Worm (Caenorhabditis elegans) whole organism, young adult: ENCODE results near the gene nhr-254.

ENCODE experiments used
- B0019.2 ChIP-seq: fragments of 200-800 bp; sonication (Bioruptor generic); conservative IDR thresholded peaks from 2 replicates; pipeline ENCODE4 v1.3.6; 2022; ENCODE audit warnings: missing genetic modification reagents, missing genetic modification characterization, missing compliant biosample characterization
- C06A6.2 ChIP-seq: fragments of 200-800 bp; sonication (Bioruptor generic); conservative IDR thresholded peaks from 2 replicates; pipeline ENCODE4 v1.3.6; 2022; ENCODE audit warnings: missing genetic modification characterization, missing compliant biosample characterization
- D2030.7 ChIP-seq: fragments of 200-800 bp; sonication (Bioruptor generic); IDR thresholded peaks from 2 replicates; pipeline ENCODE4 v1.3.6; 2022; ENCODE audit warnings: missing genetic modification reagents, missing genetic modification characterization, missing compliant biosample characterization
- F22D6.2 ChIP-seq: sonication (generic microtip); optimal IDR thresholded peaks from 2 replicates; lab custom pipeline; 2016; ENCODE audit warnings: mild to moderate bottlenecking, missing genetic modification characterization, missing compliant biosample characterization
- F37B4.10 ChIP-seq: fragments of 200-800 bp; sonication (Bioruptor generic); IDR thresholded peaks from 2 replicates; pipeline ENCODE4 v1.3.6; 2022; ENCODE audit warnings: missing genetic modification characterization, missing compliant biosample characterization
- F39B2.1 ChIP-seq: fragments of 200-800 bp; sonication (Bioruptor generic); IDR thresholded peaks from 2 replicates; pipeline ENCODE4 v1.3.6; 2022; ENCODE audit warnings: missing genetic modification reagents, missing genetic modification characterization, missing compliant biosample characterization
- F57C9.4 ChIP-seq: sonication (generic microtip); optimal IDR thresholded peaks from 2 replicates; lab custom pipeline; 2017; ENCODE audit warnings: mild to moderate bottlenecking, missing genetic modification characterization, missing compliant biosample characterization
- T07F8.4 ChIP-seq: sonication (generic microtip); optimal IDR thresholded peaks from 2 replicates; lab custom pipeline; 2016; ENCODE audit warnings: mild to moderate bottlenecking, missing genetic modification characterization, moderate library complexity, missing compliant biosample characterization
- akir-1 ChIP-seq: fragments of 200-800 bp; sonication (Bioruptor generic); optimal IDR thresholded peaks from 2 replicates; lab custom pipeline; 2018; ENCODE audit warnings: mild to moderate bottlenecking, missing genetic modification characterization, moderate library complexity, missing compliant biosample characterization
- ama-1 ChIP-seq, 3 experiments: fragments of 150-350 bp in 1 of 3; sonication (generic microtip) in 2 of 3; optimal IDR thresholded peaks; 2 replicates each; lab custom pipeline; 2014 to 2018; ENCODE audit warnings: missing biosample characterization in 2 of 3, missing genetic modification characterization in 2 of 3, missing genetic modification reagents in 2 of 3
- aptf-2 ChIP-seq: fragments of 200-800 bp; sonication (Bioruptor generic); conservative IDR thresholded peaks from 2 replicates; pipeline ENCODE4 v1.3.6; 2022; ENCODE audit warnings: missing genetic modification reagents, missing genetic modification characterization, missing compliant biosample characterization
- athp-1 ChIP-seq: sonication (generic microtip); optimal IDR thresholded peaks from 2 replicates; lab custom pipeline; 2017; ENCODE audit warnings: mild to moderate bottlenecking, missing genetic modification characterization, missing compliant biosample characterization
- attf-5 ChIP-seq: fragments of 200-800 bp; sonication (Bioruptor generic); optimal IDR thresholded peaks from 2 replicates; lab custom pipeline; 2018; ENCODE audit warnings: mild to moderate bottlenecking, missing genetic modification characterization, missing compliant biosample characterization
- cebp-2 ChIP-seq: fragments of 200-800 bp; sonication (Bioruptor generic); IDR thresholded peaks from 2 replicates; pipeline ENCODE4 v1.3.6; 2022; ENCODE audit warnings: missing genetic modification characterization, missing compliant biosample characterization
- ceh-100 ChIP-seq: fragments of 200-800 bp; sonication (Bioruptor generic); IDR thresholded peaks from 2 replicates; pipeline ENCODE4 v1.3.6; 2022; ENCODE audit warnings: missing genetic modification reagents, missing genetic modification characterization, missing compliant biosample characterization
- ceh-58 ChIP-seq: fragments of 200-800 bp; sonication (Bioruptor generic); IDR thresholded peaks from 2 replicates; pipeline ENCODE4 v1.3.6; 2022; ENCODE audit warnings: missing genetic modification characterization, missing compliant biosample characterization
- ceh-91 ChIP-seq: fragments of 200-800 bp; sonication (Bioruptor generic); IDR thresholded peaks from 2 replicates; pipeline ENCODE4 v1.3.6; 2022; ENCODE audit warnings: missing genetic modification reagents, missing genetic modification characterization, missing compliant biosample characterization
- chd-7 ChIP-seq: sonication (generic microtip); optimal IDR thresholded peaks from 2 replicates; lab custom pipeline; 2016; ENCODE audit warnings: mild to moderate bottlenecking, missing genetic modification characterization, moderate library complexity, missing compliant biosample characterization
- efl-1 ChIP-seq: fragments of 150-350 bp; optimal IDR thresholded peaks from 2 replicates; lab custom pipeline; 2014; ENCODE audit warnings: missing biosample characterization, missing genetic modification reagents, missing genetic modification characterization
- egrh-3 ChIP-seq: fragments of 200-800 bp; sonication (Bioruptor generic); IDR thresholded peaks from 2 replicates; pipeline ENCODE4 v1.3.6; 2022; ENCODE audit warnings: missing genetic modification reagents, missing genetic modification characterization, missing compliant biosample characterization
- ekl-4 ChIP-seq: fragments of 200-800 bp; sonication (Bioruptor generic); IDR thresholded peaks from 2 replicates; pipeline ENCODE4 v1.3.6; 2022; ENCODE audit warnings: missing genetic modification reagents, missing genetic modification characterization, missing compliant biosample characterization
- hmg-1.2 ChIP-seq: fragments of 200-800 bp; sonication (Bioruptor generic); IDR thresholded peaks from 2 replicates; pipeline ENCODE4 v1.3.6; 2022; ENCODE audit warnings: missing genetic modification reagents, missing genetic modification characterization, missing compliant biosample characterization
- lag-1 ChIP-seq: fragments of 200-800 bp; sonication (Bioruptor generic); IDR thresholded peaks from 2 replicates; pipeline ENCODE4 v1.3.6; 2022; ENCODE audit warnings: missing genetic modification reagents, missing genetic modification characterization, missing compliant biosample characterization
- lsy-27 ChIP-seq: sonication (generic microtip); optimal IDR thresholded peaks from 2 replicates; lab custom pipeline; 2017; ENCODE audit warnings: missing genetic modification characterization, mild to moderate bottlenecking, missing compliant biosample characterization, antibody characterized with exemption, missing genotype, borderline replicate concordance; ENCODE audit not compliant: insufficient read depth
- mcd-1 ChIP-seq: fragments of 200-800 bp; sonication (Bioruptor generic); IDR thresholded peaks from 2 replicates; pipeline ENCODE4 v1.3.6; 2022; ENCODE audit warnings: missing genetic modification reagents, missing genetic modification characterization, missing compliant biosample characterization
- nfya-1 ChIP-seq: sonication (generic microtip); optimal IDR thresholded peaks from 2 replicates; lab custom pipeline; 2017; ENCODE audit warnings: antibody characterized with exemption, missing compliant biosample characterization, missing genetic modification characterization, borderline replicate concordance; ENCODE audit not compliant: insufficient read depth
- nfyb-1 ChIP-seq: fragments of 200-800 bp; sonication (Bioruptor generic); IDR thresholded peaks from 2 replicates; pipeline ENCODE4 v1.3.6; 2022; ENCODE audit warnings: missing genetic modification reagents, missing genetic modification characterization, missing compliant biosample characterization
- nhr-80 ChIP-seq: sonication (generic microtip); optimal IDR thresholded peaks from 2 replicates; lab custom pipeline; 2016; ENCODE audit warnings: missing genetic modification characterization, missing compliant biosample characterization
- nhr-90 ChIP-seq: sonication (generic microtip); optimal IDR thresholded peaks from 2 replicates; lab custom pipeline; 2016; ENCODE audit warnings: missing genotype, mild to moderate bottlenecking, missing genetic modification characterization, missing compliant biosample characterization
- sdz-38 ChIP-seq: sonication (generic microtip); optimal IDR thresholded peaks from 2 replicates; lab custom pipeline; 2016; ENCODE audit warnings: missing genotype, missing genetic modification characterization, missing compliant biosample characterization
- snpc-3.4 ChIP-seq: sonication (generic microtip); optimal IDR thresholded peaks from 2 replicates; lab custom pipeline; 2017; ENCODE audit warnings: missing genetic modification characterization, mild to moderate bottlenecking, missing compliant biosample characterization, antibody characterized with exemption, moderate library complexity, missing genotype, missing genetic modification reagents
- snpc-4 ChIP-seq, 5 experiments: fragments of 150-350 bp in 1 of 5; sonication (generic microtip) in 4 of 5; optimal IDR thresholded peaks; 2 replicates each; lab custom pipeline; 2014 to 2018; ENCODE audit warnings: missing genetic modification characterization in 5 of 5, missing biosample characterization in 3 of 5, antibody characterized with exemption in 2 of 5, mild to moderate bottlenecking in 2 of 5, missing compliant biosample characterization in 2 of 5, missing genotype in 2 of 5, moderate library complexity in 2 of 5, missing genetic modification reagents in 1 of 5
- somi-1 ChIP-seq: fragments of 200-800 bp; sonication (Bioruptor generic); optimal IDR thresholded peaks from 2 replicates; lab custom pipeline; 2018; ENCODE audit warnings: mild to moderate bottlenecking, missing genetic modification characterization, missing compliant biosample characterization
- tbp1 ChIP-seq: fragments of 200-800 bp; sonication (Bioruptor generic); optimal IDR thresholded peaks from 2 replicates; lab custom pipeline; 2018; ENCODE audit warnings: mild to moderate bottlenecking, missing genetic modification characterization, missing compliant biosample characterization
- unc-130 ChIP-seq: sonication (generic microtip); optimal IDR thresholded peaks from 2 replicates; lab custom pipeline; 2016; ENCODE audit warnings: missing genetic modification reagents, missing genetic modification characterization, missing compliant biosample characterization
- zfh-2 ChIP-seq: fragments of 200-800 bp; sonication (Bioruptor generic); conservative IDR thresholded peaks from 2 replicates; pipeline ENCODE4 v1.3.6; 2022; ENCODE audit warnings: missing genetic modification reagents, missing genetic modification characterization, missing compliant biosample characterization
- ztf-28 ChIP-seq: fragments of 200-800 bp; sonication (Bioruptor generic); IDR thresholded peaks from 2 replicates; pipeline ENCODE4 v1.3.6; 2022; ENCODE audit warnings: missing genetic modification reagents, missing genetic modification characterization, missing compliant biosample characterization
- ztf-3 ChIP-seq: fragments of 200-800 bp; sonication (Bioruptor generic); optimal IDR thresholded peaks from 2 replicates; lab custom pipeline; 2018; ENCODE audit warnings: mild to moderate bottlenecking, missing genetic modification characterization, missing compliant biosample characterization

nhr-254 gene

ce11 chrV:350822-351221, 41.6 kb upstream of the nhr-254 start:
- TF ChIP-seq F39B2.1 (no peak), ceh-100 (GFP tag; lab: Robert Waterston, UW) (no peak), akir-1 (GFP tag; lab: Kevin White, UChicago) (no peak), nhr-80 (no peak), B0019.2 (GFP tag; lab: Robert Waterston, UW) (no peak), nfyb-1 (GFP tag; lab: Robert Waterston, UW) (peak; percentile 16; the same call in 1 of the 2 replicates)

ce11 chrV:351787-352186, 40.6 kb upstream of the nhr-254 start:
- no peak for TF ChIP-seq mcd-1 (GFP tag; lab: Robert Waterston, UW)

ce11 chrV:356959-357702, 35.3 kb upstream of the nhr-254 start:
- TF ChIP-seq egrh-3 (peak; percentile 63; the same call in 1 of the 2 replicates), zfh-2 (GFP tag; lab: Robert Waterston, UW) (peak; percentile 87), unc-130 (GFP tag; lab: Kevin White, UChicago) (no peak), F37B4.10 (0 out of 2 replicates have a peak, but pooled peaks have one; percentile 74), snpc-4 (GFP tag; optimal IDR thresholded peaks at IDR 0.05; lab: Kevin White, UChicago) (no peak), snpc-4 (tag; optimal IDR thresholded peaks at IDR 0.05; lab: Kevin White, UChicago) (no peak), ceh-58 (no peak), T07F8.4 (tag; lab: Kevin White, UChicago) (no peak), F22D6.2 (tag; lab: Kevin White, UChicago) (no peak), ztf-28 (GFP tag; lab: Robert Waterston, UW) (no peak)

- TF ChIP-seq zfh-2 (GFP tag; lab: Robert Waterston, UW) (peak; percentile 89), ztf-3 (GFP tag; lab: Kevin White, UChicago) (no peak), sdz-38 (tag; lab: Kevin White, UChicago) (no peak), efl-1 (GFP tag; lab: Kevin White, UChicago) (no peak), lsy-27 (no peak), ama-1 (optimal IDR thresholded peaks at IDR 0.05; lab: Kevin White, UChicago) (no peak), ama-1 (GFP tag; optimal IDR thresholded peaks at IDR 0.05; lab: Kevin White, UChicago) (no peak), hmg-1.2 (GFP tag; lab: Robert Waterston, UW) (no peak), attf-5 (GFP tag; lab: Kevin White, UChicago) (no peak), nfya-1 (tag; lab: Kevin White, UChicago) (no peak), ekl-4 (GFP tag; lab: Robert Waterston, UW) (no peak), lag-1 (GFP tag; lab: Robert Waterston, UW) (no peak), egrh-3 (peak; percentile 63; the same call in 1 of the 2 replicates), nhr-90 (tag; lab: Kevin White, UChicago) (no peak)
Observed at ce11 chrV:358473-358872, 34.0 kb upstream of the nhr-254 start.

ce11 chrV:359466-359865, 33.0 kb upstream of the nhr-254 start, which contains the start of gene T22H9.1:
Gene T22H9.1, plus strand, starts transcription at chrV:359766.
- TF ChIP-seq somi-1 (GFP tag; lab: Kevin White, UChicago) (no peak), D2030.7 (GFP tag; lab: Robert Waterston, UW) (no peak), T07F8.4 (tag; lab: Kevin White, UChicago) (no peak), chd-7 (tag; lab: Kevin White, UChicago) (no peak), ceh-91 (no peak), B0019.2 (GFP tag; lab: Robert Waterston, UW) (no peak), cebp-2 (GFP tag; lab: Robert Waterston, UW) (no peak), tbp1 (GFP tag; lab: Kevin White, UChicago) (no peak), athp-1 (no peak), aptf-2 (GFP tag; lab: Robert Waterston, UW) (no peak), snpc-3.4 (no peak), F57C9.4 (tag; lab: Kevin White, UChicago) (no peak), C06A6.2 (GFP tag; lab: Robert Waterston, UW) (no peak)
